Fruit fly (Drosophila melanogaster) whole organism, adult: ENCODE measurements around the gene CG7806.

ENCODE experiments used
- CG14711 ChIP-seq: fragments of 200-800 bp; sonication (Bioruptor generic); optimal IDR thresholded peaks from 2 replicates; lab custom pipeline; 2018; ENCODE audit warnings: missing biosample characterization, mild to moderate bottlenecking, missing genetic modification characterization, moderate library complexity
- CG7101 ChIP-seq: fragments of 200-800 bp; sonication (Bioruptor generic); optimal IDR thresholded peaks from 2 replicates; lab custom pipeline; 2018; ENCODE audit warnings: missing biosample characterization, mild to moderate bottlenecking, missing genetic modification characterization, moderate library complexity

- TF ChIP-seq CG7101 (tag; lab: Kevin White, UChicago) (no peak), CG14711 (tag; lab: Kevin White, UChicago) (peak; percentile 22)
Observed at dm6 chr2L:8274958-8275584, 36.1 kb upstream of the CG7806 start.
